Fruit fly (Drosophila melanogaster) Kc167 (cell line): ENCODE data around the gene dan.

Source experiments
- h ChIP-seq: fragments of >200 bp; optimal IDR thresholded peaks from 3 replicates; lab custom pipeline; 2018; ENCODE audit warnings: missing external identifiers
- insv ChIP-seq: fragments of >200 bp; optimal IDR thresholded peaks from 3 replicates; lab custom pipeline; 2018; ENCODE audit warnings: missing external identifiers

DNA sequence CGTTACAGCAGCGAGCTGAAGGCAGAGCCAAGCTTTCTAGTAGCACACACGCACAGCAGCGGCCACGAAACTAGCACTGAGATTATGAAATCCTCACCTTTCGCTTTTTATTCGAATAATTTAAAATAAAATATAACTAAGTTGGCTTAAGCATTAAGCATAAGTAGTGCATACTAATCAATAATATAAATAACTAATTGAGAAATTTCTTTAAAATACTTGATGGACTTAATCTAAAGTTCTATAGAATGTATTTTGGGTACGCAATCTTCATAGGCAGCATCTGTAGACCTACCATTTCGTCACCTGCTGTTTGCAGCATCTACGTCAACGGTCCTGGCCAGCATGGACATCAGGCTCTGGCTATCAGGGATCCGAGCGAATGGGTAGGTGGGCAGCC, 31.8 kb upstream of the dan start:
- TF ChIP-seq insv (no peak), h (no peak)
